Fruit fly (Drosophila melanogaster) Kc167 (cell line): ENCODE results near the gene Ubr1.

ENCODE experiments used
- insv ChIP-seq: fragments of >200 bp; optimal IDR thresholded peaks from 3 replicates; lab custom pipeline; 2018; ENCODE audit warnings: missing external identifiers
- ttk ChIP-seq: sonication (Bioruptor generic); optimal IDR thresholded peaks from 2 replicates; lab custom pipeline; 2017; ENCODE audit warnings: missing external identifiers

dm6 chrX:16932820-16933386, 35.6 kb downstream of the Ubr1 start:
- no peak for TF ChIP-seq insv
- no peak for TF ChIP-seq ttk (lab: Kevin White, UChicago)
